Fruit fly (Drosophila melanogaster): Measurements from ENCODE around the gene CG7910.
A peak's percentile ranks its signal among the peaks of the same experiment; 100 is the strongest.

DNA sequence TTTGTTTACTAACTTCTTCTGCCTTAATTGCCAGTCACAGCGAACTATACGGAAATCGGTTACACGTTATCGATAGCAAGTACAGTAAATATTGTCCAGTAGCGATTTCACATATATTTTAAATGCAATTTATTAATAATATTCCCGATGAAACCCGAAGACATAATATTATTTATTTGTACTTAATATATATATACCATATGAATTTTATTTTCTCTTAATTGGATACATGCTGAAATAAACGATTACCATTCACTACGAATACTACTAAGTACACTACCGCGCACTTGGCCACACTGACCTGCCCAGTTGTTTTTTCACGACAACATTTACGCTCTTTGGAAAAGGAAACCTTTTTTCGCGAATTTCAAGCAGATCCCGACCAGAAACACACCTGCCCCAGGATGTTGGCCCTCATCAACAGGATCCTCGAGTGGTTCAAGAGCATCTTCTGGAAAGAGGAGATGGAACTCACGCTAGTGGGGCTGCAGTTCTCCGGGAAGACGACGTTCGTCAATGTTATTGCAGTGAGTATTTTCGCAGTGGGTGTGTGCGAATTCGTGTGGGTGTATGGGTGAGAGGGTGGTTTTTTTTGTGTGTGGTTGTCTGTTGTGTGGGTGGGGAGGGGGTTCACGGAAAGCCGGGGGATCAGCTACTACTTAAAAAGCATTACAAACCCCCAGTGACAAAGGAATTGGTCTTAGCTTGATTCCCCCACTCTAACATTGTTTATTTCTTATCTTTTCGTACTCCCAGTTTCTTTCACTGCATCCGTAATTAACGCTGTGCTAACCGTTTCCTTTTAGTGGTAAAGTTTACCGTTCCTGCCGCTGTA lies 39.5 kb downstream of the CG7910 start, which contains the start of the genes CG9667 and Arl8:
- TF ChIP-seq gl (tag; optimal IDR thresholded peaks at IDR 0.05) = no peak
- no peak for TF ChIP-seq CG34367 (tag; optimal IDR thresholded peaks at IDR 0.05)
- no peak for TF ChIP-seq EcR (GFP tag; optimal IDR thresholded peaks at IDR 0.05)
- TF ChIP-seq CG15710 (tag; optimal IDR thresholded peaks at IDR 0.05) = peak; percentile 44
- TF ChIP-seq D1 (tag; optimal IDR thresholded peaks at IDR 0.05) = no peak
- peak; percentile 18 for TF ChIP-seq Snoo (tag; optimal IDR thresholded peaks at IDR 0.05)
- TF ChIP-seq CG4496 (GFP tag; IDR thresholded peaks at IDR 0.05) = no peak; the same call in 1 of the 3 replicates
- peak; percentile 40 for TF ChIP-seq CG17806 (tag; optimal IDR thresholded peaks at IDR 0.05)
- TF ChIP-seq Ets98B (GFP tag; IDR thresholded peaks at IDR 0.05) = peak; percentile 55
- no peak for TF ChIP-seq rn (GFP tag; IDR thresholded peaks at IDR 0.05)
- peak; percentile 60 for TF ChIP-seq CG8159 (tag; optimal IDR thresholded peaks at IDR 0.05)
- no peak for TF ChIP-seq CG32121 (GFP tag; IDR thresholded peaks at IDR 0.05)
- peak; percentile 30 for TF ChIP-seq CG8301 (tag; optimal IDR thresholded peaks at IDR 0.05)
- TF ChIP-seq CG14655 (GFP tag; optimal IDR thresholded peaks at IDR 0.05) = no peak
